Fruit fly (Drosophila melanogaster) whole organism, embryonic: ENCODE data around the gene Root.

Experiments
- Abd-B ChIP-seq: fragments of 200-800 bp; sonication (Bioruptor generic); optimal IDR thresholded peaks from 2 replicates; lab custom pipeline; 2018; ENCODE audit warnings: missing biosample characterization, mild to moderate bottlenecking, missing genetic modification characterization, moderate library complexity
- Adf1 ChIP-seq: fragments of 200-800 bp; sonication (Bioruptor generic); IDR thresholded peaks from 2 replicates; pipeline ENCODE4 v1.3.6; 2022; ENCODE audit warnings: missing biosample characterization, missing genetic modification characterization
- BtbVII ChIP-seq: fragments of 200-800 bp; sonication (Bioruptor generic); optimal IDR thresholded peaks from 3 replicates; lab custom pipeline; 2017; ENCODE audit warnings: missing biosample characterization, mild to moderate bottlenecking, missing genetic modification characterization
- CG12219 ChIP-seq: fragments of 200-800 bp; sonication (Bioruptor generic); optimal IDR thresholded peaks from 3 replicates; lab custom pipeline; 2018; ENCODE audit warnings: missing biosample characterization, mild to moderate bottlenecking, missing genetic modification characterization
- CG12769 ChIP-seq: fragments of 200-800 bp; sonication (Bioruptor generic); optimal IDR thresholded peaks from 2 replicates; lab custom pipeline; 2019; ENCODE audit warnings: missing biosample characterization, mild to moderate bottlenecking, missing genetic modification characterization, moderate library complexity
- CG14860 ChIP-seq: fragments of 200-800 bp; sonication (Bioruptor generic); IDR thresholded peaks from 3 replicates; pipeline ENCODE4 v1.3.6; 2022; ENCODE audit warnings: missing biosample characterization, missing genetic modification characterization; ENCODE audit not compliant: partially characterized antibody
- CG15073 ChIP-seq: fragments of 200-800 bp; sonication (Bioruptor generic); optimal IDR thresholded peaks from 2 replicates; lab custom pipeline; 2016; ENCODE audit warnings: missing biosample characterization, missing genetic modification characterization
- CG1529 ChIP-seq: fragments of 200-800 bp; sonication (Bioruptor generic); optimal IDR thresholded peaks from 3 replicates; lab custom pipeline; 2018; ENCODE audit warnings: missing biosample characterization, missing genetic modification characterization
- CG16779 ChIP-seq: fragments of 200-800 bp; sonication (Bioruptor generic); IDR thresholded peaks from 2 replicates; pipeline ENCODE4 v1.3.6; 2022; ENCODE audit warnings: missing biosample characterization, missing genetic modification characterization
- CG16863 ChIP-seq: fragments of 200-800 bp; sonication (Bioruptor generic); optimal IDR thresholded peaks from 3 replicates; lab custom pipeline; 2016; ENCODE audit warnings: missing biosample characterization, missing genetic modification characterization
- CG2678 ChIP-seq: fragments of 200-800 bp; sonication (Bioruptor generic); optimal IDR thresholded peaks from 3 replicates; lab custom pipeline; 2019; ENCODE audit warnings: missing biosample characterization, mild to moderate bottlenecking, missing genetic modification characterization, moderate library complexity
- CG3838 ChIP-seq: fragments of 200-800 bp; sonication (Bioruptor generic); optimal IDR thresholded peaks from 3 replicates; lab custom pipeline; 2016; ENCODE audit warnings: missing biosample characterization, missing genetic modification characterization
- CG4424 ChIP-seq: fragments of 200-800 bp; sonication (Bioruptor generic); optimal IDR thresholded peaks from 3 replicates; lab custom pipeline; 2016; ENCODE audit warnings: missing biosample characterization, missing genetic modification characterization
- CG4820 ChIP-seq: fragments of 200-800 bp; sonication (Bioruptor generic); optimal IDR thresholded peaks from 3 replicates; lab custom pipeline; 2016; ENCODE audit warnings: missing biosample characterization, missing genetic modification characterization
- CG6175 ChIP-seq: fragments of 200-800 bp; sonication (Bioruptor generic); IDR thresholded peaks from 3 replicates; pipeline ENCODE4 v1.3.6; 2022; ENCODE audit warnings: missing biosample characterization, missing genetic modification characterization
- CG7357 ChIP-seq: fragments of 200-800 bp; sonication (Bioruptor generic); IDR thresholded peaks from 3 replicates; pipeline ENCODE4 v1.3.6; 2022; ENCODE audit warnings: missing biosample characterization, missing genetic modification characterization
- CG7928 ChIP-seq: fragments of 200-800 bp; sonication (Bioruptor generic); optimal IDR thresholded peaks from 2 replicates; lab custom pipeline; 2017; ENCODE audit warnings: missing biosample characterization, mild to moderate bottlenecking, missing genetic modification characterization
- CG9609 ChIP-seq: fragments of 200-800 bp; sonication (Bioruptor generic); optimal IDR thresholded peaks from 3 replicates; lab custom pipeline; 2016; ENCODE audit warnings: missing biosample characterization, missing genetic modification characterization
- CG9727 ChIP-seq: fragments of 200-800 bp; sonication (Bioruptor generic); optimal IDR thresholded peaks from 3 replicates; lab custom pipeline; 2017; ENCODE audit warnings: missing biosample characterization, mild to moderate bottlenecking, missing genetic modification characterization
- D19B ChIP-seq: fragments of 200-800 bp; sonication (Bioruptor generic); optimal IDR thresholded peaks from 2 replicates; lab custom pipeline; 2017; ENCODE audit warnings: missing biosample characterization, mild to moderate bottlenecking, missing genetic modification characterization
- Dfd ChIP-seq, 2 experiments: fragments of >200 bp; optimal IDR thresholded peaks; 2 replicates each; lab custom pipeline; 2017; ENCODE audit warnings: missing biosample characterization in 2 of 2, missing genetic modification characterization in 2 of 2
- Dll ChIP-seq: fragments of 200-800 bp; sonication (Bioruptor generic); IDR thresholded peaks from 4 replicates; pipeline ENCODE4 v1.3.6; 2022; ENCODE audit warnings: missing biosample characterization, missing genetic modification characterization; ENCODE audit not compliant: partially characterized antibody
- Doc2 ChIP-seq: fragments of 200-800 bp; sonication (Bioruptor generic); IDR thresholded peaks from 2 replicates; pipeline ENCODE4 v1.3.6; 2022; ENCODE audit warnings: missing biosample characterization, missing genetic modification characterization
- E2f2 ChIP-seq: fragments of 200-800 bp; sonication (Bioruptor generic); IDR thresholded peaks from 2 replicates; pipeline ENCODE4 v1.3.6; 2022; ENCODE audit warnings: missing biosample characterization, missing genetic modification characterization
- ERR ChIP-seq: fragments of 200-800 bp; sonication (Bioruptor generic); optimal IDR thresholded peaks from 2 replicates; lab custom pipeline; 2016; ENCODE audit warnings: missing biosample characterization, missing genetic modification characterization
- Eip74EF ChIP-seq, 2 experiments: fragments of 200-800 bp in 1 of 2; fragments of >200 bp in 1 of 2; sonication (Bioruptor generic) in 1 of 2; optimal IDR thresholded peaks; 2 replicates each; lab custom pipeline; 2017 to 2019; ENCODE audit warnings: missing biosample characterization in 2 of 2, missing genetic modification characterization in 2 of 2, mild to moderate bottlenecking in 1 of 2, moderate library complexity in 1 of 2
- Fer3 ChIP-seq: fragments of 200-800 bp; sonication (Bioruptor generic); optimal IDR thresholded peaks from 2 replicates; lab custom pipeline; 2018; ENCODE audit warnings: missing biosample characterization, mild to moderate bottlenecking, missing genetic modification characterization, moderate library complexity
- HLH4C ChIP-seq: fragments of 200-800 bp; sonication (Bioruptor generic); IDR thresholded peaks from 3 replicates; pipeline ENCODE4 v1.3.6; 2022; ENCODE audit warnings: missing biosample characterization, missing genetic modification characterization; ENCODE audit not compliant: partially characterized antibody
- HLHmδ ChIP-seq: fragments of 200-800 bp; sonication (Bioruptor generic); optimal IDR thresholded peaks from 2 replicates; lab custom pipeline; 2018; ENCODE audit warnings: missing biosample characterization, mild to moderate bottlenecking, missing genetic modification characterization, moderate library complexity
- Hr3 ChIP-seq: fragments of 200-800 bp; sonication (Bioruptor generic); optimal IDR thresholded peaks from 3 replicates; lab custom pipeline; 2016; ENCODE audit warnings: missing biosample characterization, missing genetic modification characterization
- Hsf ChIP-seq: fragments of 200-800 bp; sonication (Bioruptor generic); optimal IDR thresholded peaks from 3 replicates; lab custom pipeline; 2016; ENCODE audit warnings: missing biosample characterization, missing genetic modification characterization
- Kr ChIP-seq: fragments of 200-800 bp; sonication (Bioruptor generic); optimal IDR thresholded peaks from 2 replicates; lab custom pipeline; 2017; ENCODE audit warnings: missing biosample characterization, mild to moderate bottlenecking, missing genetic modification characterization
- MESR4 ChIP-seq: fragments of 200-800 bp; sonication (Bioruptor generic); optimal IDR thresholded peaks from 2 replicates; lab custom pipeline; 2018; ENCODE audit warnings: missing biosample characterization, mild to moderate bottlenecking, missing genetic modification characterization, moderate library complexity
- Pdp1 ChIP-seq, 2 experiments: fragments of 200-800 bp; sonication (Bioruptor generic); optimal IDR thresholded peaks; 3 replicates each; lab custom pipeline; 2016; ENCODE audit warnings: missing biosample characterization in 2 of 2, missing genetic modification characterization in 2 of 2, mild to moderate bottlenecking in 1 of 2, moderate library complexity in 1 of 2
- Ravus ChIP-seq: fragments of 200-800 bp; sonication (Bioruptor generic); IDR thresholded peaks from 2 replicates; pipeline ENCODE4 v1.3.6; 2022; ENCODE audit warnings: missing biosample characterization, missing genetic modification characterization
- Ssrp ChIP-seq: fragments of 200-800 bp; sonication (Bioruptor generic); optimal IDR thresholded peaks from 2 replicates; lab custom pipeline; 2018; ENCODE audit warnings: missing biosample characterization, mild to moderate bottlenecking, missing genetic modification characterization, moderate library complexity
- amos ChIP-seq: fragments of 200-800 bp; sonication (Bioruptor generic); IDR thresholded peaks from 2 replicates; pipeline ENCODE4 v1.3.6; 2022; ENCODE audit warnings: missing biosample characterization, missing genetic modification characterization; ENCODE audit not compliant: partially characterized antibody
- chif ChIP-seq, 2 experiments: fragments of 200-800 bp; sonication (Bioruptor generic); optimal IDR thresholded peaks; 3 replicates each; lab custom pipeline; 2016; ENCODE audit warnings: missing biosample characterization in 2 of 2, missing genetic modification characterization in 2 of 2
- dati ChIP-seq: fragments of 200-800 bp; sonication (Bioruptor generic); IDR thresholded peaks from 2 replicates; pipeline ENCODE4 v1.3.6; 2022; ENCODE audit warnings: missing biosample characterization, missing genetic modification characterization
- dmrt11E ChIP-seq: fragments of 200-800 bp; sonication (Bioruptor generic); optimal IDR thresholded peaks from 3 replicates; lab custom pipeline; 2018; ENCODE audit warnings: missing biosample characterization, mild to moderate bottlenecking, missing genetic modification characterization, moderate library complexity
- dysf ChIP-seq: fragments of 200-800 bp; sonication (Bioruptor generic); IDR thresholded peaks from 3 replicates; pipeline ENCODE4 v1.3.6; 2022; ENCODE audit warnings: missing biosample characterization, missing genetic modification characterization
- fd96Cb ChIP-seq: fragments of 200-800 bp; sonication (Bioruptor generic); optimal IDR thresholded peaks from 2 replicates; lab custom pipeline; 2018; ENCODE audit warnings: missing biosample characterization, mild to moderate bottlenecking, missing genetic modification characterization, moderate library complexity
- gfzf ChIP-seq: fragments of 200-800 bp; sonication (Bioruptor generic); optimal IDR thresholded peaks from 2 replicates; lab custom pipeline; 2016; ENCODE audit warnings: missing biosample characterization, mild to moderate bottlenecking, missing genetic modification characterization, moderate library complexity
- hkb ChIP-seq, 2 experiments: fragments of 200-800 bp in 1 of 2; fragments of >200 bp in 1 of 2; sonication (Bioruptor generic) in 1 of 2; IDR thresholded peaks in 1 of 2; optimal IDR thresholded peaks in 1 of 2; 2 replicates each; pipeline versions ENCODE4 v1.3.6 to Lab custom; 2017 to 2022; ENCODE audit warnings: missing biosample characterization in 1 of 2, missing genetic modification characterization in 1 of 2
- jigr1 ChIP-seq: fragments of 200-800 bp; sonication (Bioruptor generic); IDR thresholded peaks from 3 replicates; pipeline ENCODE4 v1.3.6; 2022; ENCODE audit warnings: missing biosample characterization, missing genetic modification characterization
- jumu ChIP-seq: fragments of 200-800 bp; sonication (Bioruptor generic); optimal IDR thresholded peaks from 3 replicates; lab custom pipeline; 2016; ENCODE audit warnings: missing biosample characterization, missing genetic modification characterization
- sisA ChIP-seq: fragments of 200-800 bp; sonication (Bioruptor generic); IDR thresholded peaks from 2 replicates; pipeline ENCODE4 v1.3.6; 2022; ENCODE audit warnings: missing biosample characterization, missing genetic modification characterization
- stwl ChIP-seq: fragments of 200-800 bp; sonication (Bioruptor generic); optimal IDR thresholded peaks from 3 replicates; lab custom pipeline; 2018; ENCODE audit warnings: missing biosample characterization, mild to moderate bottlenecking, missing genetic modification characterization, moderate library complexity
- vnd ChIP-seq: fragments of 200-800 bp; sonication (Bioruptor generic); IDR thresholded peaks from 3 replicates; pipeline ENCODE4 v1.3.6; 2022; ENCODE audit warnings: missing biosample characterization, missing genetic modification characterization; ENCODE audit not compliant: partially characterized antibody
- zfh1 ChIP-seq: fragments of 200-800 bp; sonication (Bioruptor generic); IDR thresholded peaks from 3 replicates; pipeline ENCODE4 v1.3.6; 2022; ENCODE audit warnings: missing biosample characterization, missing genetic modification characterization

The Root gene

dm6 chr3R:24141013-24141592 is 28.0 kb downstream of the Root start, which contains the start of gene Kal1 (continued):
- TF ChIP-seq vnd (GFP tag; lab: Robert Waterston, UW), result peak; percentile 47; the same call in 2 of the 3 replicates
- peak; percentile 35 for TF ChIP-seq MESR4
- TF ChIP-seq Hr3 (GFP tag; lab: Kevin White, UChicago), result peak; percentile 87
- peak; percentile 19 to 71 for TF ChIP-seq Pdp1 (GFP tag; optimal IDR thresholded peaks at IDR 0.05; lab: Kevin White, UChicago)
- TF ChIP-seq dati, result peak; percentile 51; the same call in 1 of the 2 replicates
- no peak for TF ChIP-seq gfzf
- peak; percentile 67; the same call in 1 of the 2 replicates for TF ChIP-seq Ravus
- peak; percentile 39; the same call in 1 of the 3 replicates for TF ChIP-seq HLH4C
- TF ChIP-seq CG3838 (GFP tag; lab: Kevin White, UChicago), result no peak
- TF ChIP-seq Hsf, result peak; percentile 26
- TF ChIP-seq Adf1 (GFP tag; lab: Robert Waterston, UW), result peak; percentile 39
- TF ChIP-seq CG12219, result peak; percentile 93
- peak; percentile 78 for TF ChIP-seq E2f2 (GFP tag; lab: Robert Waterston, UW)
- peak; percentile 94 for TF ChIP-seq CG1529 (GFP tag; lab: Kevin White, UChicago)
- peak; percentile 80 for TF ChIP-seq jigr1
- no peak for TF ChIP-seq CG15073
- TF ChIP-seq Abd-B (GFP tag; lab: Kevin White, UChicago), result peak; percentile 84
- TF ChIP-seq CG9609 (GFP tag; lab: Kevin White, UChicago), result no peak
- peak; percentile 88 for TF ChIP-seq CG9727 (GFP tag; lab: Kevin White, UChicago)
- peak; percentile 90 for TF ChIP-seq BtbVII (GFP tag; lab: Kevin White, UChicago)
- TF ChIP-seq hkb (optimal IDR thresholded peaks at IDR 0.05; lab: Kevin White, UChicago), result no peak
- TF ChIP-seq hkb (GFP tag; IDR thresholded peaks at IDR 0.05; lab: Robert Waterston, UW), result peak; percentile 96
- peak; percentile 30 for TF ChIP-seq D19B
- TF ChIP-seq Doc2 (GFP tag; lab: Robert Waterston, UW), result peak; percentile 65; the same call in 1 of the 2 replicates
- TF ChIP-seq fd96Cb (tag; lab: Kevin White, UChicago), result peak; percentile 94
- TF ChIP-seq Dll (GFP tag; lab: Robert Waterston, UW), result 0 out of 4 replicates have a peak, but pooled peaks have one; percentile 44
- peak; percentile 93 for TF ChIP-seq dmrt11E (tag; lab: Kevin White, UChicago)
- TF ChIP-seq CG7357 (GFP tag; lab: Robert Waterston, UW), result peak; percentile 76
- TF ChIP-seq CG14860 (GFP tag; lab: Robert Waterston, UW), result 0 out of 3 replicates have a peak, but pooled peaks have one; percentile 40
- TF ChIP-seq CG16863, result peak; percentile 45
- peak; percentile 6 to 9 for TF ChIP-seq chif (GFP tag; optimal IDR thresholded peaks at IDR 0.05; lab: Kevin White, UChicago)
- no peak for TF ChIP-seq amos (GFP tag; lab: Robert Waterston, UW)
- TF ChIP-seq CG12769 (tag; lab: Kevin White, UChicago), result peak; percentile 88
- no peak for TF ChIP-seq HLHmδ

dm6 chr3R:24142971-24143370 is 29.9 kb downstream of the Root start:
- peak; percentile 40; the same call in 2 of the 3 replicates for TF ChIP-seq dysf (GFP tag; lab: Robert Waterston, UW)
- TF ChIP-seq Fer3 (tag; lab: Kevin White, UChicago), result no peak
- peak; percentile 47 for TF ChIP-seq CG2678 (tag; lab: Kevin White, UChicago)
- peak; percentile 7 for TF ChIP-seq Ssrp (tag; lab: Kevin White, UChicago)
- TF ChIP-seq D19B, result no peak
- peak; percentile 15 for TF ChIP-seq CG4424 (GFP tag; lab: Kevin White, UChicago)
- no peak for TF ChIP-seq ERR (GFP tag; lab: Kevin White, UChicago)
- no peak for TF ChIP-seq CG16779 (GFP tag; lab: Robert Waterston, UW)
- no peak for TF ChIP-seq jumu (GFP tag; lab: Kevin White, UChicago)
- no peak for TF ChIP-seq Dfd (GFP tag; optimal IDR thresholded peaks at IDR 0.05; lab: Kevin White, UChicago)
- peak; percentile 53; the same call in 1 of the 3 replicates for TF ChIP-seq zfh1 (GFP tag; lab: Robert Waterston, UW)
- no peak for TF ChIP-seq CG6175 (GFP tag; lab: Robert Waterston, UW)
- TF ChIP-seq sisA (GFP tag; lab: Robert Waterston, UW), result peak; percentile 60
- no peak for TF ChIP-seq Kr
- TF ChIP-seq stwl (tag; lab: Kevin White, UChicago), result no peak
- peak; percentile 37 for TF ChIP-seq CG4820 (GFP tag; lab: Kevin White, UChicago)
- no peak for TF ChIP-seq Eip74EF (GFP tag; optimal IDR thresholded peaks at IDR 0.05; lab: Kevin White, UChicago)
- TF ChIP-seq CG7928 (GFP tag; lab: Kevin White, UChicago), result no peak
